Worm (Caenorhabditis elegans): ENCODE data around the gene mct-3.

DNA sequence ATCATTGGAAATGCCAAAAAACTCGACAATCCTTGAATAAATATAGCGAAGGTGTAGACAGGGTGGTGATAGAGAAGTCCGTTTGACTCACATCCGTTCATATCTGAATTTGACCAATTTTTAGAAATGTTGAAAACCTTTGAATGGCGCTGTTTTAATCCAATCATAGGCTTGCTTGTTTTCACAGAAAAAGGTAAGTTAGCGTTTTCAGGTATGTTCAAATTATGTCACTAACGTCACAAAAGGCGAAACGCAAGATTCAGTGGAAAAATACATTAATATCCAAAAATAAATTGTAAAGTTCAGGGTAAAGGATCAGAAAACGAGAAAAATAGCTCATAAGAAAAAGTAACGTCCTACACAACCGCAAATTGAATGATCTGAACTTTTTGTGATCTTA is 47.3 kb downstream of the mct-3 start, which contains the start of gene sra-38:
- no peak for TF ChIP-seq T22C8.4 (GFP tag; IDR thresholded peaks at IDR 0.05)
- TF ChIP-seq tab-1 (GFP tag; IDR thresholded peaks at IDR 0.05): no peak
- no peak for TF ChIP-seq med-1 (GFP tag; optimal IDR thresholded peaks at IDR 0.05; ENCODE audit: insufficient read depth)
- TF ChIP-seq ztf-23 (GFP tag; IDR thresholded peaks at IDR 0.05): no peak
- no peak for TF ChIP-seq cog-1 (tag; optimal IDR thresholded peaks at IDR 0.05)
- TF ChIP-seq ref-1 (GFP tag; conservative IDR thresholded peaks at IDR 0.05): no peak
- TF ChIP-seq ztf-29 (GFP tag; IDR thresholded peaks at IDR 0.05): no peak
- no peak for TF ChIP-seq flt-1 (GFP tag; IDR thresholded peaks at IDR 0.05)
- TF ChIP-seq klf-2 (GFP tag; conservative IDR thresholded peaks at IDR 0.05): no peak

Data from whole organism, midembryonic.